Worm (Caenorhabditis elegans): ENCODE data around the gene iscu-1.
A peak's percentile ranks its signal among the peaks of the same experiment; 100 is the strongest.

Gene iscu-1

ce11 chrIV:13782319-13782718 is 1.4 kb upstream of the iscu-1 start:
- TF ChIP-seq hmg-11 (tag; optimal IDR thresholded peaks at IDR 0.05), result no peak
- TF ChIP-seq snpc-4 (tag; optimal IDR thresholded peaks at IDR 0.05), result no peak
- TF ChIP-seq jun-1 (tag; optimal IDR thresholded peaks at IDR 0.05), result no peak
- TF ChIP-seq lsy-12 (tag; optimal IDR thresholded peaks at IDR 0.05), result no peak
- no peak for TF ChIP-seq lin-15B (tag; optimal IDR thresholded peaks at IDR 0.05)
- no peak for TF ChIP-seq fkh-2 (tag; optimal IDR thresholded peaks at IDR 0.05)
- no peak for TF ChIP-seq ceh-16 (tag; optimal IDR thresholded peaks at IDR 0.05)
- TF ChIP-seq nhr-11 (tag; optimal IDR thresholded peaks at IDR 0.05), result no peak
- TF ChIP-seq aly-2 (tag; optimal IDR thresholded peaks at IDR 0.05), result no peak
- TF ChIP-seq nhr-76 (tag; optimal IDR thresholded peaks at IDR 0.05), result no peak
- no peak for TF ChIP-seq fos-1 (tag; optimal IDR thresholded peaks at IDR 0.05)
- TF ChIP-seq nhr-28 (tag; optimal IDR thresholded peaks at IDR 0.05), result no peak
- TF ChIP-seq elt-3 (tag; optimal IDR thresholded peaks at IDR 0.05), result no peak
- TF ChIP-seq pha-4 (tag; optimal IDR thresholded peaks at IDR 0.05), result no peak
- no peak for TF ChIP-seq ztf-11 (tag; optimal IDR thresholded peaks at IDR 0.05)
- TF ChIP-seq egl-5 (tag; optimal IDR thresholded peaks at IDR 0.05), result no peak
- no peak for TF ChIP-seq ama-1 (optimal IDR thresholded peaks at IDR 0.05)
- no peak for TF ChIP-seq ZK546.5 (tag; optimal IDR thresholded peaks at IDR 0.05)

- TF ChIP-seq ama-1 (optimal IDR thresholded peaks at IDR 0.05) (peak; percentile 72), nhr-25 (tag; optimal IDR thresholded peaks at IDR 0.05) (peak; percentile 2), mml-1 (tag; optimal IDR thresholded peaks at IDR 0.05) (no peak)
These were observed 1.0 kb downstream of the iscu-1 start for ce11 chrIV:13784774-13785173.

- TF ChIP-seq snpc-4 (tag; optimal IDR thresholded peaks at IDR 0.05) (no peak), ama-1 (optimal IDR thresholded peaks at IDR 0.05) (peak; percentile 5), hmg-11 (tag; optimal IDR thresholded peaks at IDR 0.05) (no peak), lin-39 (tag; optimal IDR thresholded peaks at IDR 0.05) (no peak)
These were observed 1.8 kb downstream of the iscu-1 start, which contains the start of gene lact-9 for ce11 chrIV:13785545-13785944. TSS of gene lact-9 (minus strand) at chrIV:13785645.

ce11 chrIV:13786690-13787089 is 2.9 kb downstream of the iscu-1 start, which contains the start of gene icap-1:
TSS of gene icap-1 (minus strand) at chrIV:13786961.
- TF ChIP-seq skn-1 (tag; optimal IDR thresholded peaks at IDR 0.05) (no peak), elt-2 (tag; optimal IDR thresholded peaks at IDR 0.05) (peak; percentile 35), nfya-1 (tag; optimal IDR thresholded peaks at IDR 0.05; ENCODE audit: insufficient read depth) (peak; percentile 23), hmg-11 (tag; optimal IDR thresholded peaks at IDR 0.05) (peak; percentile 29), ceh-28 (tag; optimal IDR thresholded peaks at IDR 0.05) (peak; percentile 32), pha-4 (tag; optimal IDR thresholded peaks at IDR 0.05) (peak; percentile 35), mml-1 (tag; optimal IDR thresholded peaks at IDR 0.05) (no peak)

DNA sequence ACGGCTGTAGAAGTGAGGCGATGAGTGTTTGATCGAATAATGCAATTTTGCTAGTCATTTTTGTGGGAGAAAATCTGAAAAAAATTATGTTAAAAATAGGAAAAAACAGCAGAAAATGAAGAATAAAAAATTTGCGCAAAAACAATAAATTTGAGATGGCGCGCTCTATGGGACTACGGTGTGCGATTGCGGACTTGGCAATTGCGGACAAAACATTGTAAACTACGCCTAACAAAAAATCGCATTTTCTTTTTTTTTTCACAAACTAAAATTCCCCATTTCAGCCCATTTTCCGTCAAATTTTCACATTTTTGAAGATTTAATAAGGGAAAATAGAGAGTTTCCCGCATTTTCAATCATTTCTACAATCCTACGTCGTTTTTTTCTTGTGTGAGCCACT is 4.9 kb downstream of the iscu-1 start, which contains the start of the genes sas-6 and Y45F10D.7:
TSS of gene sas-6 (minus strand) at position 80 of the 400 bp plus-strand sequence.
TSS of gene Y45F10D.7 (plus strand) at position 256 of the 400 bp plus-strand sequence.
- TF ChIP-seq sea-2 (GFP tag; optimal IDR thresholded peaks at IDR 0.05) (no peak), skn-1 (tag; optimal IDR thresholded peaks at IDR 0.05) (peak; percentile 11), nfya-1 (tag; optimal IDR thresholded peaks at IDR 0.05; ENCODE audit: insufficient read depth) (peak; percentile 94), nhr-11 (tag; optimal IDR thresholded peaks at IDR 0.05) (no peak), elt-2 (tag; optimal IDR thresholded peaks at IDR 0.05) (peak; percentile 5), fos-1 (tag; optimal IDR thresholded peaks at IDR 0.05) (no peak), lsy-12 (tag; optimal IDR thresholded peaks at IDR 0.05) (peak; percentile 12), nhr-23 (tag; optimal IDR thresholded peaks at IDR 0.05) (peak; percentile 59), nhr-77 (tag; optimal IDR thresholded peaks at IDR 0.05) (no peak), pha-4 (tag; optimal IDR thresholded peaks at IDR 0.05) (peak; percentile 81), nhr-12 (tag; optimal IDR thresholded peaks at IDR 0.05) (no peak), nhr-67 (tag; optimal IDR thresholded peaks at IDR 0.05) (no peak), fkh-2 (tag; optimal IDR thresholded peaks at IDR 0.05) (no peak), zag-1 (tag; optimal IDR thresholded peaks at IDR 0.05) (no peak), ZK546.5 (tag; optimal IDR thresholded peaks at IDR 0.05) (no peak), unc-39 (tag; optimal IDR thresholded peaks at IDR 0.05) (no peak), unc-62 (GFP tag; optimal IDR thresholded peaks at IDR 0.05) (no peak), R02D3.7 (tag; optimal IDR thresholded peaks at IDR 0.05) (peak; percentile 24), ztf-11 (tag; optimal IDR thresholded peaks at IDR 0.05) (no peak), lin-15B (tag; optimal IDR thresholded peaks at IDR 0.05) (peak; percentile 81), snpc-4 (tag; optimal IDR thresholded peaks at IDR 0.05) (peak; percentile 75), ceh-9 (tag; optimal IDR thresholded peaks at IDR 0.05) (no peak), daf-12 (tag; optimal IDR thresholded peaks at IDR 0.05) (no peak), pqm-1 (tag; optimal IDR thresholded peaks at IDR 0.05) (peak; percentile 5), fkh-10 (GFP tag; optimal IDR thresholded peaks at IDR 0.05) (no peak), tbx-2 (tag; optimal IDR thresholded peaks at IDR 0.05) (no peak), hmg-11 (tag; optimal IDR thresholded peaks at IDR 0.05) (peak; percentile 74), nhr-25 (tag; optimal IDR thresholded peaks at IDR 0.05) (peak; percentile 61), egl-5 (tag; optimal IDR thresholded peaks at IDR 0.05) (peak; percentile 86), ceh-16 (tag; optimal IDR thresholded peaks at IDR 0.05) (no peak), lin-39 (tag; optimal IDR thresholded peaks at IDR 0.05) (peak; percentile 54)
